Fruit fly (Drosophila melanogaster): ENCODE results near the gene gw.

Gene gw

dm6 chr4:659884-660846 is at the start of gene gw:
Gene gw, minus strand, starts transcription at chr4:660608.
- TF ChIP-seq CG15710 (tag; optimal IDR thresholded peaks at IDR 0.05) (peak; percentile 68), gl (tag; optimal IDR thresholded peaks at IDR 0.05) (peak; percentile 70), rn (GFP tag; IDR thresholded peaks at IDR 0.05) (no peak), CG8159 (tag; optimal IDR thresholded peaks at IDR 0.05) (peak; percentile 13), CG17806 (tag; optimal IDR thresholded peaks at IDR 0.05) (peak; percentile 79), Pif1A (GFP tag; optimal IDR thresholded peaks at IDR 0.05) (peak; percentile 82), CG14655 (GFP tag; optimal IDR thresholded peaks at IDR 0.05) (no peak), CG8301 (tag; optimal IDR thresholded peaks at IDR 0.05) (peak; percentile 68), EcR (GFP tag; optimal IDR thresholded peaks at IDR 0.05) (no peak), Snoo (tag; optimal IDR thresholded peaks at IDR 0.05) (peak; percentile 65), fd96Ca (GFP tag; IDR thresholded peaks at IDR 0.05) (no peak), Pif1B (GFP tag; optimal IDR thresholded peaks at IDR 0.05) (peak; percentile 71), CG12605 (GFP tag; IDR thresholded peaks at IDR 0.05) (no peak), CG32121 (GFP tag; IDR thresholded peaks at IDR 0.05) (peak; percentile 69; the same call in 1 of the 2 replicates), Ets98B (GFP tag; IDR thresholded peaks at IDR 0.05) (peak; percentile 68), CG13204 (GFP tag; optimal IDR thresholded peaks at IDR 0.05) (no peak), CG9948 (tag; optimal IDR thresholded peaks at IDR 0.05) (peak; percentile 66), CG10348 (GFP tag; IDR thresholded peaks at IDR 0.05) (no peak), CG4496 (GFP tag; IDR thresholded peaks at IDR 0.05) (no peak), D1 (tag; optimal IDR thresholded peaks at IDR 0.05) (peak; percentile 2), CG34367 (tag; optimal IDR thresholded peaks at IDR 0.05) (peak; percentile 59)

DNA sequence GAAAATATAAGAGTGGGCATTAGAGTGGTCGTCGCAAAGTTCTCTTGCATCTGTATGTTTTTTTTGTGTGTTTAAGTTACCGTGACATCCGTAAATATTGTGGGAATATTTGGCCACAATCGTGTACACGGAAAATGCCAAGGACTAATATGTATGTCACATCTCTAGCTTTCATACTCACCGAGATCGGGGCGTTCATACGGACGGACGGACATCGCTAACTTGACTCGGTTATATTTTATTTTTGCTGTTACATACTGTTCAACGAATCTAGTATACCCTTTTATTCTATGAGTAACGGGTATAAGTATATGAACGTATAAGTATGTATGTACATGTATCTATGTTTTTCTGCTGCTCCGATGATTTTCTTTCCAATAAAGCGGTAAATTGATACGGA is 49.3 kb upstream of the gw start:
- TF ChIP-seq CG15710 (tag; optimal IDR thresholded peaks at IDR 0.05) (no peak), Snoo (tag; optimal IDR thresholded peaks at IDR 0.05) (no peak), CG4496 (GFP tag; IDR thresholded peaks at IDR 0.05) (no peak), CG34367 (tag; optimal IDR thresholded peaks at IDR 0.05) (no peak), D1 (tag; optimal IDR thresholded peaks at IDR 0.05) (no peak), CG9948 (tag; optimal IDR thresholded peaks at IDR 0.05) (no peak), Pif1A (GFP tag; optimal IDR thresholded peaks at IDR 0.05) (no peak), CG8301 (tag; optimal IDR thresholded peaks at IDR 0.05) (no peak), CG13204 (GFP tag; optimal IDR thresholded peaks at IDR 0.05) (no peak), CG12605 (GFP tag; IDR thresholded peaks at IDR 0.05) (no peak), rn (GFP tag; IDR thresholded peaks at IDR 0.05) (no peak), EcR (GFP tag; optimal IDR thresholded peaks at IDR 0.05) (no peak), CG32121 (GFP tag; IDR thresholded peaks at IDR 0.05) (no peak), CG14655 (GFP tag; optimal IDR thresholded peaks at IDR 0.05) (no peak), CG8159 (tag; optimal IDR thresholded peaks at IDR 0.05) (no peak), CG17806 (tag; optimal IDR thresholded peaks at IDR 0.05) (no peak), Ets98B (GFP tag; IDR thresholded peaks at IDR 0.05) (no peak), CG10348 (GFP tag; IDR thresholded peaks at IDR 0.05) (no peak), gl (tag; optimal IDR thresholded peaks at IDR 0.05) (no peak)

DNA sequence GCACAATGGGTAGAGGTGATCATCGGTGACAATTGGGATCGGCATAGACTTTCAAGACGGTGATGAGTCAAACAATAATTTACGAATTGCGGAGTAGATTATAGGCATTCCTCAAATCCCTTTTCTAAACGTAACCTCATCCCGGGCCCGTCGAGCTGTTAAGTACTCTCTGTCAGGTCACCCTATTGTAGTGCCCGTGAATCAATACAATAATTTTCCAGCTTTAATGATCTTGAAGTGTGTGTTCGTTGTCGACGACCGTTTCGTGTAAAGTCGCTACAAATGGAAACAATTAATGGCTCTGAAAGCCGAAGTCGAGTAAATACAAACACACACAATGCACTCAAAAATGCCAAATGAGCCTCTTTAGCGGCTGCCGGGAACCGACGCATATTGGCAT is 48.3 kb upstream of the gw start:
- TF ChIP-seq gl (tag; optimal IDR thresholded peaks at IDR 0.05): no peak
- no peak for TF ChIP-seq D1 (tag; optimal IDR thresholded peaks at IDR 0.05)
- TF ChIP-seq Pif1B (GFP tag; optimal IDR thresholded peaks at IDR 0.05): no peak
- no peak for TF ChIP-seq CG32121 (GFP tag; IDR thresholded peaks at IDR 0.05)
- no peak for TF ChIP-seq CG17806 (tag; optimal IDR thresholded peaks at IDR 0.05)
- no peak for TF ChIP-seq fd96Ca (GFP tag; IDR thresholded peaks at IDR 0.05)
- TF ChIP-seq CG4496 (GFP tag; IDR thresholded peaks at IDR 0.05): no peak

- TF ChIP-seq CG10348 (GFP tag; IDR thresholded peaks at IDR 0.05) (no peak), EcR (GFP tag; optimal IDR thresholded peaks at IDR 0.05) (no peak), D1 (tag; optimal IDR thresholded peaks at IDR 0.05) (no peak), CG9948 (tag; optimal IDR thresholded peaks at IDR 0.05) (no peak), CG12605 (GFP tag; IDR thresholded peaks at IDR 0.05) (no peak), CG15710 (tag; optimal IDR thresholded peaks at IDR 0.05) (no peak), CG8159 (tag; optimal IDR thresholded peaks at IDR 0.05) (no peak), CG32121 (GFP tag; IDR thresholded peaks at IDR 0.05) (no peak), Ets98B (GFP tag; IDR thresholded peaks at IDR 0.05) (no peak), CG17806 (tag; optimal IDR thresholded peaks at IDR 0.05) (no peak), CG4496 (GFP tag; IDR thresholded peaks at IDR 0.05) (no peak), fd96Ca (GFP tag; IDR thresholded peaks at IDR 0.05) (no peak), CG13204 (GFP tag; optimal IDR thresholded peaks at IDR 0.05) (no peak), Pif1B (GFP tag; optimal IDR thresholded peaks at IDR 0.05) (no peak), gl (tag; optimal IDR thresholded peaks at IDR 0.05) (no peak), CG8301 (tag; optimal IDR thresholded peaks at IDR 0.05) (no peak), CG34367 (tag; optimal IDR thresholded peaks at IDR 0.05) (no peak), CG14655 (GFP tag; optimal IDR thresholded peaks at IDR 0.05) (no peak)
These were observed 46.4 kb upstream of the gw start for dm6 chr4:706847-707246.

DNA sequence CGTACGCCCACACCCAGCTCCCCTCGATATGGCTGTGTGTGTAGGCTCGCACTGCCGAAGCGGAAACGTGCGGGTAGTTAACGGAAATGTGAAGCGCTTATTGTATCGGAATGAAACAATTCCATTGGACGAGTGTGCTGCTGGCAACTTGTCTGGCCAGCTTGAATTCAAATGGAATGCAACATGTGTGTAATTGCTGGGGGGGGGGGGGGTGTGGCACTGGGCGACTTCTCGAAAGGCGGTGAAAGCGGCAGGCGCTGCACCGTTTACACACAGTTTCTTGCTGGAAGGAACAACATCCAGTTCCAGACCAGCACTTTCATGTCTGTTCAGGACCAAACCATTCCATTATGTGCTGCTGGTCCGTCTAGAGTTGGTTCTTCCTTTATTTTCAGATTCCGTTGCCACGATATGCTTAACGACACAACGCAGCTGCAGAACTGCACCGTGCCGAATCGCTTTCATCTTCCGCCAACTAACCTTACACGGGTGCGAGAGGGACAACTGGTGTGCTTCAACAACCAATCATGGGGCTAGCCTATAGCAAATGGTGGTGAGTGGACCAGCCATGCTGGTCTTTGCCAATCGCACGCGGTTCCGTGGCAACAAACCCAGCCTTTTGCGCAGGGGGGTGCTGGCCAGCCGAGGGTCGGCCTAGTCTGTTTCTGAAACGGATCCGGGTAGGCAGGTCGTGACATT is 43.7 kb upstream of the gw start:
- no peak for TF ChIP-seq CG10348 (GFP tag; IDR thresholded peaks at IDR 0.05)
- no peak for TF ChIP-seq CG8159 (tag; optimal IDR thresholded peaks at IDR 0.05)
- TF ChIP-seq CG13204 (GFP tag; optimal IDR thresholded peaks at IDR 0.05): no peak
- TF ChIP-seq CG4496 (GFP tag; IDR thresholded peaks at IDR 0.05): no peak
- no peak for TF ChIP-seq CG12605 (GFP tag; IDR thresholded peaks at IDR 0.05)
- TF ChIP-seq D1 (tag; optimal IDR thresholded peaks at IDR 0.05): no peak
- no peak for TF ChIP-seq CG34367 (tag; optimal IDR thresholded peaks at IDR 0.05)
